Fruit fly (Drosophila melanogaster) whole organism, embryonic: ENCODE measurements around the gene Dnaaf4.

ENCODE experiments used
- Atf6 ChIP-seq: fragments of 200-800 bp; sonication (Bioruptor generic); IDR thresholded peaks from 2 replicates; pipeline ENCODE4 v1.3.6; 2022; ENCODE audit warnings: missing biosample characterization, missing genetic modification characterization
- C15 ChIP-seq: fragments of 200-800 bp; sonication (Bioruptor generic); IDR thresholded peaks from 3 replicates; pipeline ENCODE4 v1.3.6; 2022; ENCODE audit warnings: missing biosample characterization, missing genetic modification characterization
- CG11085 ChIP-seq: fragments of 200-800 bp; sonication (Bioruptor generic); IDR thresholded peaks from 2 replicates; pipeline ENCODE4 v1.3.6; 2022; ENCODE audit warnings: missing biosample characterization, missing genetic modification characterization
- CG12391 ChIP-seq: fragments of 200-800 bp; sonication (Bioruptor generic); optimal IDR thresholded peaks from 3 replicates; lab custom pipeline; 2018; ENCODE audit warnings: missing biosample characterization, mild to moderate bottlenecking, missing genetic modification characterization, moderate library complexity
- CG13775 ChIP-seq: fragments of 200-800 bp; sonication (Bioruptor generic); optimal IDR thresholded peaks from 3 replicates; lab custom pipeline; 2017; ENCODE audit warnings: missing biosample characterization, mild to moderate bottlenecking, missing genetic modification characterization
- CG14050 ChIP-seq: fragments of 200-800 bp; sonication (Bioruptor generic); IDR thresholded peaks from 3 replicates; pipeline ENCODE4 v1.3.6; 2022; ENCODE audit warnings: missing biosample characterization, missing genetic modification characterization
- CG18262 ChIP-seq: fragments of 200-800 bp; optimal IDR thresholded peaks from 3 replicates; lab custom pipeline; 2019; ENCODE audit warnings: missing biosample characterization, mild to moderate bottlenecking, missing genetic modification characterization, moderate library complexity
- CG18619 ChIP-seq: fragments of 200-800 bp; sonication (Bioruptor generic); optimal IDR thresholded peaks from 3 replicates; lab custom pipeline; 2017; ENCODE audit warnings: missing biosample characterization, mild to moderate bottlenecking, missing genetic modification characterization
- CG2678 ChIP-seq: fragments of 200-800 bp; sonication (Bioruptor generic); optimal IDR thresholded peaks from 3 replicates; lab custom pipeline; 2019; ENCODE audit warnings: missing biosample characterization, mild to moderate bottlenecking, missing genetic modification characterization, moderate library complexity
- CG3065 ChIP-seq: fragments of 200-800 bp; sonication (Bioruptor generic); optimal IDR thresholded peaks from 2 replicates; lab custom pipeline; 2016; ENCODE audit warnings: missing biosample characterization, missing genetic modification characterization
- CG31441 ChIP-seq: fragments of 200-800 bp; sonication (Bioruptor generic); IDR thresholded peaks from 2 replicates; pipeline ENCODE4 v1.3.6; 2022; ENCODE audit warnings: missing biosample characterization, missing genetic modification characterization
- CG3281 ChIP-seq: fragments of 200-800 bp; sonication (Bioruptor generic); optimal IDR thresholded peaks from 3 replicates; lab custom pipeline; 2017; ENCODE audit warnings: missing biosample characterization, mild to moderate bottlenecking, missing genetic modification characterization
- CG34224 ChIP-seq: fragments of 200-800 bp; sonication (Bioruptor generic); IDR thresholded peaks from 3 replicates; pipeline ENCODE4 v1.3.6; 2022; ENCODE audit warnings: missing biosample characterization, missing genetic modification characterization; ENCODE audit not compliant: partially characterized antibody
- CG4707 ChIP-seq: fragments of 200-800 bp; sonication (Bioruptor generic); optimal IDR thresholded peaks from 2 replicates; lab custom pipeline; 2018; ENCODE audit warnings: missing biosample characterization, mild to moderate bottlenecking, missing genetic modification characterization, moderate library complexity
- CG5245 ChIP-seq: fragments of 200-800 bp; sonication (Bioruptor generic); optimal IDR thresholded peaks from 3 replicates; lab custom pipeline; 2016; ENCODE audit warnings: missing biosample characterization, missing genetic modification characterization
- CG6765 ChIP-seq: fragments of 200-800 bp; sonication (Bioruptor generic); optimal IDR thresholded peaks from 3 replicates; lab custom pipeline; 2017; ENCODE audit warnings: missing biosample characterization, mild to moderate bottlenecking, missing genetic modification characterization
- CG7786 ChIP-seq: fragments of 200-800 bp; sonication (Bioruptor generic); optimal IDR thresholded peaks from 2 replicates; lab custom pipeline; 2016; ENCODE audit warnings: missing biosample characterization, missing genetic modification characterization
- CG9797 ChIP-seq: fragments of 200-800 bp; sonication (Bioruptor generic); optimal IDR thresholded peaks from 3 replicates; lab custom pipeline; 2018; ENCODE audit warnings: missing biosample characterization, mild to moderate bottlenecking, missing genetic modification characterization
- D ChIP-seq, 2 experiments: fragments of 200-800 bp in 1 of 2; fragments of >200 bp in 1 of 2; sonication (Bioruptor generic) in 1 of 2; optimal IDR thresholded peaks; 2 replicates in 1 of 2; 3 replicates in 1 of 2; lab custom pipeline; 2017; ENCODE audit warnings: mild to moderate bottlenecking in 1 of 2, missing biosample characterization in 1 of 2, missing genetic modification characterization in 1 of 2, missing genetic modification reagents in 1 of 2
- D19B ChIP-seq: fragments of 200-800 bp; sonication (Bioruptor generic); optimal IDR thresholded peaks from 2 replicates; lab custom pipeline; 2017; ENCODE audit warnings: missing biosample characterization, mild to moderate bottlenecking, missing genetic modification characterization
- Dfd ChIP-seq, 2 experiments: fragments of >200 bp; optimal IDR thresholded peaks; 2 replicates each; lab custom pipeline; 2017; ENCODE audit warnings: missing biosample characterization in 2 of 2, missing genetic modification characterization in 2 of 2
- Dip2 ChIP-seq: fragments of 200-800 bp; sonication (Bioruptor generic); IDR thresholded peaks from 2 replicates; pipeline ENCODE4 v1.3.6; 2022; ENCODE audit warnings: missing biosample characterization, missing genetic modification characterization
- Doc3 ChIP-seq: fragments of 200-800 bp; sonication (Bioruptor generic); IDR thresholded peaks from 3 replicates; pipeline ENCODE4 v1.3.6; 2022; ENCODE audit warnings: missing biosample characterization, missing genetic modification characterization; ENCODE audit not compliant: partially characterized antibody
- Elba2 ChIP-seq: fragments of 200-800 bp; sonication (Bioruptor generic); optimal IDR thresholded peaks from 3 replicates; lab custom pipeline; 2016; ENCODE audit warnings: missing biosample characterization, missing genetic modification characterization
- Fer1 ChIP-seq: fragments of 200-800 bp; sonication (Bioruptor generic); optimal IDR thresholded peaks from 2 replicates; lab custom pipeline; 2017; ENCODE audit warnings: missing biosample characterization, mild to moderate bottlenecking, missing genetic modification characterization
- Lpt ChIP-seq: fragments of >200 bp; optimal IDR thresholded peaks from 2 replicates; lab custom pipeline; 2018; ENCODE audit warnings: missing biosample characterization, missing genetic modification characterization
- NK7.1 ChIP-seq: fragments of 200-800 bp; sonication (Bioruptor generic); optimal IDR thresholded peaks from 3 replicates; lab custom pipeline; 2016; ENCODE audit warnings: missing biosample characterization, missing genetic modification characterization
- Side ChIP-seq: fragments of 200-800 bp; sonication (Bioruptor generic); optimal IDR thresholded peaks from 2 replicates; lab custom pipeline; 2016; ENCODE audit warnings: missing biosample characterization, missing genetic modification characterization
- Sin3A ChIP-seq: fragments of >200 bp; optimal IDR thresholded peaks from 2 replicates; lab custom pipeline; 2018
- Sox100B ChIP-seq: fragments of 200-800 bp; sonication (Bioruptor generic); optimal IDR thresholded peaks from 3 replicates; lab custom pipeline; 2018; ENCODE audit warnings: missing biosample characterization, mild to moderate bottlenecking, missing genetic modification characterization
- az2 ChIP-seq: fragments of 200-800 bp; sonication (Bioruptor generic); optimal IDR thresholded peaks from 3 replicates; lab custom pipeline; 2016; ENCODE audit warnings: missing biosample characterization, missing genetic modification characterization
- cato ChIP-seq: fragments of 200-800 bp; sonication (Bioruptor generic); optimal IDR thresholded peaks from 2 replicates; lab custom pipeline; 2016; ENCODE audit warnings: missing biosample characterization, missing genetic modification characterization, borderline replicate concordance
- dysf ChIP-seq: fragments of 200-800 bp; sonication (Bioruptor generic); IDR thresholded peaks from 3 replicates; pipeline ENCODE4 v1.3.6; 2022; ENCODE audit warnings: missing biosample characterization, missing genetic modification characterization
- en ChIP-seq: fragments of 200-800 bp; sonication (Bioruptor generic); optimal IDR thresholded peaks from 2 replicates; lab custom pipeline; 2016; ENCODE audit warnings: missing biosample characterization, missing genetic modification characterization
- ewg ChIP-seq: fragments of 200-800 bp; sonication (Bioruptor generic); optimal IDR thresholded peaks from 3 replicates; lab custom pipeline; 2017; ENCODE audit warnings: mild to moderate bottlenecking, missing biosample characterization, missing genetic modification reagents, missing genetic modification characterization
- klu ChIP-seq: fragments of 200-800 bp; sonication (Bioruptor generic); IDR thresholded peaks from 2 replicates; pipeline ENCODE4 v1.3.6; 2022; ENCODE audit warnings: missing biosample characterization, missing genetic modification characterization
- nerfin-1 ChIP-seq: fragments of 200-800 bp; sonication (Bioruptor generic); optimal IDR thresholded peaks from 3 replicates; lab custom pipeline; 2019; ENCODE audit warnings: missing biosample characterization, mild to moderate bottlenecking, missing genetic modification characterization, moderate library complexity
- odd ChIP-seq: fragments of 200-800 bp; sonication (Bioruptor generic); optimal IDR thresholded peaks from 2 replicates; lab custom pipeline; 2017; ENCODE audit warnings: missing biosample characterization, mild to moderate bottlenecking, missing genetic modification characterization
- onecut ChIP-seq: fragments of 200-800 bp; sonication (Bioruptor generic); IDR thresholded peaks from 2 replicates; pipeline ENCODE4 v1.3.6; 2022; ENCODE audit warnings: missing biosample characterization, missing genetic modification characterization
- pros ChIP-seq: fragments of 200-800 bp; sonication (Bioruptor generic); optimal IDR thresholded peaks from 3 replicates; lab custom pipeline; 2019; ENCODE audit warnings: missing biosample characterization, mild to moderate bottlenecking, missing genetic modification characterization, moderate library complexity
- sens-2 ChIP-seq: fragments of 200-800 bp; sonication (Bioruptor generic); IDR thresholded peaks from 2 replicates; pipeline ENCODE4 v1.3.6; 2022; ENCODE audit warnings: missing biosample characterization, missing genetic modification characterization
- sima ChIP-seq: fragments of 200-800 bp; sonication (Bioruptor generic); optimal IDR thresholded peaks from 2 replicates; lab custom pipeline; 2016; ENCODE audit warnings: missing biosample characterization, missing genetic modification characterization
- slou ChIP-seq: fragments of 200-800 bp; sonication (Bioruptor generic); optimal IDR thresholded peaks from 3 replicates; lab custom pipeline; 2016; ENCODE audit warnings: missing biosample characterization, missing genetic modification characterization
- tap ChIP-seq: fragments of 200-800 bp; optimal IDR thresholded peaks from 3 replicates; lab custom pipeline; 2019; ENCODE audit warnings: missing biosample characterization, mild to moderate bottlenecking, missing genetic modification characterization, moderate library complexity
- tin ChIP-seq: fragments of 200-800 bp; sonication (Bioruptor generic); optimal IDR thresholded peaks from 3 replicates; lab custom pipeline; 2016; ENCODE audit warnings: missing biosample characterization, missing genetic modification characterization
- tna ChIP-seq: fragments of 200-800 bp; sonication (Bioruptor generic); IDR thresholded peaks from 2 replicates; pipeline ENCODE4 v1.3.6; 2022; ENCODE audit warnings: missing biosample characterization, missing genetic modification characterization; ENCODE audit not compliant: partially characterized antibody
- toy ChIP-seq: fragments of 200-800 bp; sonication (Bioruptor generic); IDR thresholded peaks from 2 replicates; pipeline ENCODE4 v1.3.6; 2022; ENCODE audit warnings: missing biosample characterization, missing genetic modification characterization
- trh ChIP-seq: fragments of 200-800 bp; sonication (Bioruptor generic); optimal IDR thresholded peaks from 2 replicates; lab custom pipeline; 2016; ENCODE audit warnings: missing biosample characterization, missing genetic modification characterization
- ttk ChIP-seq: fragments of 200-800 bp; sonication (Bioruptor generic); IDR thresholded peaks from 2 replicates; pipeline ENCODE4 v2.1.2; 2022; ENCODE audit warnings: missing biosample characterization, missing genetic modification characterization
- vfl ChIP-seq: fragments of 200-800 bp; sonication (Bioruptor generic); optimal IDR thresholded peaks from 2 replicates; lab custom pipeline; 2016; ENCODE audit warnings: missing biosample characterization, missing genetic modification characterization
- z ChIP-seq: fragments of 200-800 bp; sonication (Bioruptor generic); IDR thresholded peaks from 3 replicates; pipeline ENCODE4 v1.3.6; 2022; ENCODE audit warnings: missing biosample characterization, missing genetic modification characterization

Gene Dnaaf4

dm6 chr2L:11123499-11123898 is 2.0 kb upstream of the Dnaaf4 start, which contains the start of the genes Csl4 and Nup160 (continued):
- TF ChIP-seq slou (GFP tag; lab: Kevin White, UChicago) (peak; percentile 78), CG11085 (GFP tag; lab: Robert Waterston, UW) (peak; percentile 48), CG18262 (tag; lab: Kevin White, UChicago) (no peak), tin (GFP tag; lab: Kevin White, UChicago) (peak; percentile 86), NK7.1 (peak; percentile 61), klu (GFP tag; lab: Robert Waterston, UW) (0 out of 2 replicates have a peak, but pooled peaks have one; percentile 22), CG7786 (GFP tag; lab: Kevin White, UChicago) (peak; percentile 88), dysf (GFP tag; lab: Robert Waterston, UW) (peak; percentile 71; the same call in 2 of the 3 replicates), CG2678 (tag; lab: Kevin White, UChicago) (no peak), tna (no peak), CG12391 (tag; lab: Kevin White, UChicago) (peak; percentile 83), onecut (no peak), az2 (peak; percentile 96), CG18619 (GFP tag; lab: Kevin White, UChicago) (no peak), Sox100B (no peak), Dip2 (GFP tag; lab: Robert Waterston, UW) (no peak), Lpt (GFP tag; lab: Kevin White, UChicago) (no peak), CG3281 (GFP tag; lab: Kevin White, UChicago) (peak; percentile 72), C15 (GFP tag; lab: Robert Waterston, UW) (no peak), Sin3A (lab: Kevin White, UChicago) (peak; percentile 52), ewg (GFP tag; lab: Kevin White, UChicago) (peak; percentile 64), ttk (GFP tag; lab: Robert Waterston, UW) (peak; percentile 74), Dfd (GFP tag; optimal IDR thresholded peaks at IDR 0.05; lab: Kevin White, UChicago) (no peak), CG14050 (GFP tag; lab: Robert Waterston, UW) (peak; percentile 52; the same call in 2 of the 3 replicates), CG4707 (GFP tag; lab: Kevin White, UChicago) (no peak), en (GFP tag; lab: Kevin White, UChicago) (peak; percentile 46), pros (GFP tag; lab: Kevin White, UChicago) (no peak), sens-2 (GFP tag; lab: Robert Waterston, UW) (no peak), CG9797 (peak; percentile 62), Fer1 (GFP tag; lab: Kevin White, UChicago) (peak; percentile 76), nerfin-1 (no peak), CG13775 (GFP tag; lab: Kevin White, UChicago) (peak; percentile 79), Doc3 (GFP tag; lab: Robert Waterston, UW) (no peak; the same call in 2 of the 3 replicates), D (optimal IDR thresholded peaks at IDR 0.05; lab: Kevin White, UChicago) (no peak), D (GFP tag; optimal IDR thresholded peaks at IDR 0.05; lab: Kevin White, UChicago) (no peak), D19B (GFP tag; lab: Kevin White, UChicago) (no peak), z (GFP tag; lab: Robert Waterston, UW) (no peak), CG3065 (GFP tag; lab: Kevin White, UChicago) (peak; percentile 38), sima (GFP tag; lab: Kevin White, UChicago) (no peak), Elba2 (peak; percentile 55), CG34224 (GFP tag; lab: Robert Waterston, UW) (peak; percentile 34; the same call in 1 of the 3 replicates), Atf6 (peak; percentile 65), vfl (GFP tag; lab: Kevin White, UChicago) (peak; percentile 87), odd (GFP tag; lab: Kevin White, UChicago) (no peak), toy (GFP tag; lab: Robert Waterston, UW) (0 out of 2 replicates have a peak, but pooled peaks have one; percentile 33), cato (peak; percentile 67), CG6765 (GFP tag; lab: Kevin White, UChicago) (no peak), trh (GFP tag; lab: Kevin White, UChicago) (peak; percentile 28), tap (no peak), CG5245 (peak; percentile 69), CG31441 (GFP tag; lab: Robert Waterston, UW) (no peak), Side (GFP tag; lab: Kevin White, UChicago) (peak; percentile 89)
